Worm (Caenorhabditis elegans) whole organism, L4/young adult: ENCODE results near the gene oac-7.

ENCODE experiments used
- dao-5 ChIP-seq: sonication (generic microtip); optimal IDR thresholded peaks from 2 replicates; lab custom pipeline; 2016; ENCODE audit warnings: missing genotype, missing genetic modification characterization, moderate library complexity, missing compliant biosample characterization
- him-1 ChIP-seq: sonication (generic microtip); optimal IDR thresholded peaks from 2 replicates; lab custom pipeline; 2016; ENCODE audit warnings: missing genotype, missing genetic modification reagents, missing genetic modification characterization, missing compliant biosample characterization

- TF ChIP-seq dao-5 (tag; lab: Kevin White, UChicago) = no peak
- TF ChIP-seq him-1 (tag; lab: Kevin White, UChicago) = no peak
Measured at ce11 chrV:16285794-16286193, 23.8 kb upstream of the oac-7 start, which contains the start of gene F28G4.4.
